Worm (Caenorhabditis elegans): ENCODE results near the gene cnx-1.

Gene cnx-1

DNA sequence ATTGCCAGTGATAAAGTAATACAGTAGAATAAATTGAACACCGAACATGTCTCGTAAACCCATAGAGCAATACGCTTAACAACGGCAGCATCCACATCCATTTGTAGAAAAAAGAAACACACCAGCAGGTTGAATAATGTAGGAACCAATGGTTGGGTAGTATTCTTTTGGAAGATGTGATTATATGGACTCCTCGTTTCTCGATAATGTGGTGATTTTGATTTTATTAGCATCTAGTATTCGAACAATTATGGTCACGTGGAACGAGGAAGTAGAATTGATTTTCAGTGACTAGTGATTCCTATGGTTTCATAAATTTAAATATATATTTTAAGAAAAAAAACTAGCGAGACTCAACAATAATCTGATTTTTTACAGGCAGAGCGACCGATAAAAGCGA lies 20.5 kb downstream of the cnx-1 start, which contains the start of gene srxa-10:
Gene srxa-10, minus strand, starts transcription at position 101 of the 400 bp plus-strand sequence.
- TF ChIP-seq ztf-23 (GFP tag; IDR thresholded peaks at IDR 0.05) (no peak), ref-1 (GFP tag; conservative IDR thresholded peaks at IDR 0.05) (no peak), klf-2 (GFP tag; conservative IDR thresholded peaks at IDR 0.05) (no peak), tab-1 (GFP tag; IDR thresholded peaks at IDR 0.05) (no peak), T22C8.4 (GFP tag; IDR thresholded peaks at IDR 0.05) (no peak), cog-1 (tag; optimal IDR thresholded peaks at IDR 0.05) (no peak)

DNA sequence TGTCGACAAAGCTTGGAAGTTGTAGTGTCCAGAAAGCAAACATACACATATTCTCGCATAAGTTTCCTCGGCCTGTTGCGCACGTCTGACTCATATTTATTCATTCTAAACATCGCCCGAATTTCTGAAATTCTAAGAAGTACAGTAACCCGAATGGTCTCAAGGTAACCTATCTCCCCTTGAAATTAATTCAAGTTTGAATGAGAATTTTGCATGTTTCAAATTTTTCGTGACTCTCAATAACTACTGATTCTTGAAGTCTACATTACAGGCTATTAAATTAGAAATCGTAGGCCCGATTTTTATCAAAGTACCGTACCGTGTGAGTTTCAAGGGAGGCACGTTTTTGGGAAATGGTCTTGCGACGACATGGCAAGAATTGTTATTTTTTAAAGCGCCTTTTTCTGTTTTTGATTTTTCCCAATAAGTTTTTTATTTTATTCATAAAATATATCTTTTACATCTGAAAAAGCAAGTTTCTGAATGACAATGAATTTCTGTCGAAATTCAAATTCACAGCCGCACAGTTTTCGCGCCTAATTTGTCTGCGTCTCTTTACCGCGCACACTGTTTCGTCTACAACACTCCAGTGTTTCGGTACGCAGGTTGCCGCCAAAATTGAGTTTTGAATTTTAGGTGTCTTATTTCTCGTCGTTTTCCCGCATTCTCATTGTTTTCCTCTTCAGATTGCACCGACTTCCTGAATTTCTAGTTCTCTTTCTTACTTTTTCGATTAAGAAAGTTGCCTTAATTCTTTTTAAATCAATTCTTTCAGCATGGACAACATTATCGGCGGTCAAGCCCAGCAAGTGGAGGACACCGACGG lies 23.1 kb downstream of the cnx-1 start, which contains the start of the genes R10E11.9 and mcm-6:
Gene R10E11.9, minus strand, starts transcription at position 51 of the 826 bp plus-strand sequence.
Gene mcm-6, plus strand, starts transcription at position 776 of the 826 bp plus-strand sequence.
- TF ChIP-seq cog-1 (tag; optimal IDR thresholded peaks at IDR 0.05) (no peak), klf-2 (GFP tag; conservative IDR thresholded peaks at IDR 0.05) (no peak), ztf-23 (GFP tag; IDR thresholded peaks at IDR 0.05) (no peak), T22C8.4 (GFP tag; IDR thresholded peaks at IDR 0.05) (no peak), med-1 (GFP tag; optimal IDR thresholded peaks at IDR 0.05; ENCODE audit: insufficient read depth) (no peak), ref-1 (GFP tag; conservative IDR thresholded peaks at IDR 0.05) (no peak), ztf-29 (GFP tag; IDR thresholded peaks at IDR 0.05) (no peak), flt-1 (GFP tag; IDR thresholded peaks at IDR 0.05) (no peak), tab-1 (GFP tag; IDR thresholded peaks at IDR 0.05) (no peak)

DNA sequence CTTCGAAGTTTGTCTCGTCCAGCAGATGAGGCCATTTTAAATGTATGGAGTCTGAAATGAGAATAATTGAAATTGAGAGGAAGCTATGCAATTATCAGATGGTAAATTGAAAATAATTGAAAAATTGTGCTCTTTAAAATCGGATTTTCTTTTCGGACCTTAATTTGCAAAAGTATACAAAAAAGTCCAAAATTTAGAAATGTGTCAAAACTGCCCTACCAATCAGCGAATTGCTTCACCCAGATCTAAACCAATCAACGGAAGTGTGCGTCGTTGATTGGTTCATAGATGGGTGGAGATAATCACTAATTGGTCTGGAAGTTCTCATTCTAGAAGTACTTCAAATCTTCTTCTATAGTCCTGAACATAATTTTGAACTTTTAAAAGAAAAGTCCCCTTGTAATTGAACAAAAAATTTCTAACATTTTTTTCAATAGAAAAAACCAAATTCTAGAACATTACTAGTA lies 27.3 kb downstream of the cnx-1 start, which contains the start of gene R10E11.5:
Gene R10E11.5, minus strand, starts transcription at position 51 of the 467 bp plus-strand sequence.
- TF ChIP-seq med-1 (GFP tag; optimal IDR thresholded peaks at IDR 0.05; ENCODE audit: insufficient read depth): no peak
- TF ChIP-seq ztf-29 (GFP tag; IDR thresholded peaks at IDR 0.05): no peak
- no peak for TF ChIP-seq ref-1 (GFP tag; conservative IDR thresholded peaks at IDR 0.05)
- TF ChIP-seq klf-2 (GFP tag; conservative IDR thresholded peaks at IDR 0.05): no peak
- no peak for TF ChIP-seq tab-1 (GFP tag; IDR thresholded peaks at IDR 0.05)
- no peak for TF ChIP-seq ztf-23 (GFP tag; IDR thresholded peaks at IDR 0.05)
- no peak for TF ChIP-seq flt-1 (GFP tag; IDR thresholded peaks at IDR 0.05)
- no peak for TF ChIP-seq cog-1 (tag; optimal IDR thresholded peaks at IDR 0.05)
- no peak for TF ChIP-seq T22C8.4 (GFP tag; IDR thresholded peaks at IDR 0.05)

DNA sequence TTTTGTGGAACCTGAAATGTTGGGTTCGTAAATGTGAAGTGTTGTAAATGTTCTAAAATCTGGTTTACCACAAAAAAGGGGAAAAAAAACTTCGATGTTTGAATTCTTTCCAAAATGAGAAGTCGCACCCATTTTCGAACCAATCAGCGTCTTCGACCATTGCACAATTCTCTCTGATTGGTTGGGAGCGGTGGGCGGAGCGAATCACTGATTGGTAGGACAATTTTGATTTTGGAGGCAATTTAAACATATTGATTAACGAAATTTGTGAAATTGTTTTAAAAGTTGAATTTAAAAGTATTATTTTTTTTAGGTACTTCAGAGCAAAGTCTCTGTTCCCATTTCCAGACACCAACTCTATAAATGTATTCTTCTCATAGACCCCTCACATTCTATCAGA lies 27.9 kb downstream of the cnx-1 start:
- TF ChIP-seq med-1 (GFP tag; optimal IDR thresholded peaks at IDR 0.05; ENCODE audit: insufficient read depth) (no peak), flt-1 (GFP tag; IDR thresholded peaks at IDR 0.05) (no peak), ztf-29 (GFP tag; IDR thresholded peaks at IDR 0.05) (no peak), tab-1 (GFP tag; IDR thresholded peaks at IDR 0.05) (no peak), ztf-23 (GFP tag; IDR thresholded peaks at IDR 0.05) (no peak), ref-1 (GFP tag; conservative IDR thresholded peaks at IDR 0.05) (no peak), cog-1 (tag; optimal IDR thresholded peaks at IDR 0.05) (no peak), klf-2 (GFP tag; conservative IDR thresholded peaks at IDR 0.05) (no peak), T22C8.4 (GFP tag; IDR thresholded peaks at IDR 0.05) (no peak)

DNA sequence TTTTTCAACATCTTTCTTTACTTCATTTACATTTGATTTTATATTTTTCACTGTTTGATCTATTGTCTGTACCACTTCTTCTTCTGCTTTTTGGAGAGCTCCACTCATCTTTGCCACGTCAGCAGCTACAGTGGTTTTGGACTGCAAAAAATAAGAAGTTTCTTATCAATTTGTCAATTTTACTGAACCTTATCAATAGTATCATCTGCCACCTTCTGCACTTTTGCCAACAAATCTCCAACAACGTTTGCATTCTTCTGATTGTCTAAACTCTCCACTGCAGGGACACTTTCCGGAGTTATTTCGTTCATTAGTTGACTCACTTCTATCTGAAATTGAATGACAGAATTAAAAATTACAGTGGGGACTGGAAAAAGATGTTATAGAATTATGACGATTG lies 30.2 kb downstream of the cnx-1 start:
- TF ChIP-seq T22C8.4 (GFP tag; IDR thresholded peaks at IDR 0.05) (no peak), ztf-23 (GFP tag; IDR thresholded peaks at IDR 0.05) (no peak), ref-1 (GFP tag; conservative IDR thresholded peaks at IDR 0.05) (no peak), cog-1 (tag; optimal IDR thresholded peaks at IDR 0.05) (no peak), flt-1 (GFP tag; IDR thresholded peaks at IDR 0.05) (no peak), ztf-29 (GFP tag; IDR thresholded peaks at IDR 0.05) (no peak), med-1 (GFP tag; optimal IDR thresholded peaks at IDR 0.05; ENCODE audit: insufficient read depth) (no peak), klf-2 (GFP tag; conservative IDR thresholded peaks at IDR 0.05) (no peak), tab-1 (GFP tag; IDR thresholded peaks at IDR 0.05) (no peak)

DNA sequence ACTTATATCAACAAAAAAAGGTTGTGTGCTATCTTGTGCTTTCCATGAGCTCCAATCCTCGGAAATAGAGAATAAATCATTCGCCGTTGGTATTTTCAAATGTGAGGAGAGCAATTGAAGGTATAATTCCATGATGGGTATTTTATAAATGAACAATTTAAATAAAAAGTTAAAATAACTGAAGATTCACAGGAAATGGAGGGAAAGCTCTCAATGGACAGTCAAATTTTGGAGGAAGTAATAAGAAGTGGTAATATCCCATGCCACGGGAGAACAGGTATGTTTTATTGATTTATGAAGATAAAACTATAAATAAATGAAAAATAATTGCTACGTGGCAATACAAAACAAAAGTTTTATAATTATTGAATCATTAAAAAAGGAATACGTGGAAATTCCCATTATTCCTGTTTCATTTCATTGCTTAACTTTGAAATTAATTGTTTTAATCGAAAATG lies 33.8 kb downstream of the cnx-1 start:
- TF ChIP-seq flt-1 (GFP tag; IDR thresholded peaks at IDR 0.05) (no peak), T22C8.4 (GFP tag; IDR thresholded peaks at IDR 0.05) (no peak), ztf-23 (GFP tag; IDR thresholded peaks at IDR 0.05) (no peak), tab-1 (GFP tag; IDR thresholded peaks at IDR 0.05) (no peak), med-1 (GFP tag; optimal IDR thresholded peaks at IDR 0.05; ENCODE audit: insufficient read depth) (no peak), ref-1 (GFP tag; conservative IDR thresholded peaks at IDR 0.05) (no peak), klf-2 (GFP tag; conservative IDR thresholded peaks at IDR 0.05) (no peak), cog-1 (tag; optimal IDR thresholded peaks at IDR 0.05) (no peak)

DNA sequence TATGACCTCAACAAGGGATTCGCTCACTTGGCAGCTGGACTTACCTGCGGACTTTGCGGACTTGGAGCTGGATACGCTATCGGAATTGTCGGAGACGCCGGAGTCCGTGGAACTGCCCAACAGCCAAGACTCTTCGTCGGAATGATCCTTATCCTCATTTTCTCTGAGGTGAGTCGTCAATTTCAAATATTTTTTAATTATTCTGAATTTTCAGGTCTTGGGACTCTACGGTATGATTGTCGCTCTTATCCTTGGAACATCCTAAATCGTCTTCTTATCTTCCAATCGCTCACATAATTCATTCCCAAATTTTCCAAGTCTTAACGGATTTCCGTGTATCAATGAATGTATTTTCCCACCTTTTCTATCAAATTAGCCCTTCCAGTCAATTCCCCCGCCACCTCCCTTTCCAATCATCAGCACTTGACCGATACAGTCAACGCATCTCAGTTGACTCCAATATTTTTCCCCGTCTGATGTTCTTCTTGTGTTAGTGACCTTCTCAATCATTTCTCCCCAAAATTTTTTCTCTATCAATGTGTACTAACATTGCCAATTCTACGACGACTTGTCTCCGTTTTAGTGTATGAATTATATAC lies 34.4 kb downstream of the cnx-1 start, which contains the start of gene R10E11.6:
Gene R10E11.6, plus strand, starts transcription at position 524 of the 599 bp plus-strand sequence.
- no peak for TF ChIP-seq T22C8.4 (GFP tag; IDR thresholded peaks at IDR 0.05)
- TF ChIP-seq flt-1 (GFP tag; IDR thresholded peaks at IDR 0.05): no peak
- TF ChIP-seq cog-1 (tag; optimal IDR thresholded peaks at IDR 0.05): no peak
- no peak for TF ChIP-seq ztf-29 (GFP tag; IDR thresholded peaks at IDR 0.05)
- no peak for TF ChIP-seq ref-1 (GFP tag; conservative IDR thresholded peaks at IDR 0.05)
- no peak for TF ChIP-seq tab-1 (GFP tag; IDR thresholded peaks at IDR 0.05)
- no peak for TF ChIP-seq klf-2 (GFP tag; conservative IDR thresholded peaks at IDR 0.05)
- no peak for TF ChIP-seq med-1 (GFP tag; optimal IDR thresholded peaks at IDR 0.05; ENCODE audit: insufficient read depth)
- TF ChIP-seq ztf-23 (GFP tag; IDR thresholded peaks at IDR 0.05): no peak

DNA sequence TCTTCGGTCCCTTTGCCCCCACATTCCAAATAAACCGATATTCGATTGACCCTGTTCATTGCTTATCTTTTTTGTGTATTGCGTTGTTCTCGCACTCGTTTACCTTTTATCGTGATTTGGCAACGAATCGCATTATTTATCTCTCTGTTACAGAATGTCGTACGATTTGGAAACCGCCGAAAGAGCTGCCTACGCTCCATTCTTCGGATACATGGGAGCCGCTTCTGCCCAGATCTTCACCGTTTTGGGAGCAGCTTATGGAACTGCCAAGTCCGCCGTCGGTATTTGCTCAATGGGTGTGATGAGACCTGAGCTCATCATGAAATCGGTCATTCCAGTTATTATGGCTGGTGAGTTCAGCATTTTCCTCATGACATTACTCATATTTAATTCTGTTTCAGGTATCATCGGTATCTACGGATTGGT lies 34.9 kb downstream of the cnx-1 start, which contains the start of gene vha-2:
Gene vha-2, plus strand, starts transcription at position 154 of the 426 bp plus-strand sequence.
- TF ChIP-seq cog-1 (tag; optimal IDR thresholded peaks at IDR 0.05) (no peak), T22C8.4 (GFP tag; IDR thresholded peaks at IDR 0.05) (no peak), med-1 (GFP tag; optimal IDR thresholded peaks at IDR 0.05; ENCODE audit: insufficient read depth) (no peak), klf-2 (GFP tag; conservative IDR thresholded peaks at IDR 0.05) (no peak), ztf-23 (GFP tag; IDR thresholded peaks at IDR 0.05) (no peak), ref-1 (GFP tag; conservative IDR thresholded peaks at IDR 0.05) (no peak), tab-1 (GFP tag; IDR thresholded peaks at IDR 0.05) (no peak), ztf-29 (GFP tag; IDR thresholded peaks at IDR 0.05) (no peak), flt-1 (GFP tag; IDR thresholded peaks at IDR 0.05) (no peak)
